Worm (Caenorhabditis elegans): ENCODE measurements around the gene sucl-1.

The sucl-1 gene

ce11 chrX:14783434-14784142 is 29.8 kb downstream of the sucl-1 start (continued):
- TF ChIP-seq ceh-32 (tag; optimal IDR thresholded peaks at IDR 0.05; ENCODE audit: poor library complexity) (no peak), Y5F2A.4 (GFP tag; optimal IDR thresholded peaks at IDR 0.05) (no peak), hif-1 (tag; optimal IDR thresholded peaks at IDR 0.05) (peak in 1 of 2 experiments; percentile 71), ctbp-1 (GFP tag; IDR thresholded peaks at IDR 0.05) (no peak), vab-7 (GFP tag; IDR thresholded peaks at IDR 0.05) (no peak), ama-1 (optimal IDR thresholded peaks at IDR 0.05) (no peak), egl-27 (tag; optimal IDR thresholded peaks at IDR 0.05) (no peak), zip-2 (tag; optimal IDR thresholded peaks at IDR 0.05) (no peak), hlh-30 (tag; optimal IDR thresholded peaks at IDR 0.05; ENCODE audit: insufficient read depth) (peak; percentile 29), tag-97 (GFP tag; IDR thresholded peaks at IDR 0.05) (no peak), R02D3.7 (tag; optimal IDR thresholded peaks at IDR 0.05) (no peak), jun-1 (tag; optimal IDR thresholded peaks at IDR 0.05) (no peak), nhr-102 (tag; optimal IDR thresholded peaks at IDR 0.05) (peak; percentile 80), ztf-11 (tag; optimal IDR thresholded peaks at IDR 0.05) (no peak), daf-19 (GFP tag; conservative IDR thresholded peaks at IDR 0.05) (no peak), madf-9 (GFP tag; conservative IDR thresholded peaks at IDR 0.05) (no peak), hlh-11 (tag; optimal IDR thresholded peaks at IDR 0.05) (peak; percentile 87), daf-12 (tag; optimal IDR thresholded peaks at IDR 0.05) (no peak), fos-1 (tag; optimal IDR thresholded peaks at IDR 0.05) (no peak), pqm-1 (tag; optimal IDR thresholded peaks at IDR 0.05) (peak; percentile 81), unc-130 (GFP tag; optimal IDR thresholded peaks at IDR 0.05) (no peak), nhr-237 (tag; optimal IDR thresholded peaks at IDR 0.05) (no peak), F37D6.2 (tag; optimal IDR thresholded peaks at IDR 0.05) (no peak), madf-5 (GFP tag; IDR thresholded peaks at IDR 0.05) (no peak), spr-3 (GFP tag; optimal IDR thresholded peaks at IDR 0.05) (no peak), tra-1 (GFP tag; IDR thresholded peaks at IDR 0.05) (peak; percentile 93), lim-7 (GFP tag; IDR thresholded peaks at IDR 0.05) (no peak), nhr-10 (tag; optimal IDR thresholded peaks at IDR 0.05) (no peak), dpl-1 (GFP tag; optimal IDR thresholded peaks at IDR 0.05) (no peak), rbr-2 (tag; optimal IDR thresholded peaks at IDR 0.05) (no peak), attf-4 (tag; optimal IDR thresholded peaks at IDR 0.05) (no peak), lir-3 (tag; optimal IDR thresholded peaks at IDR 0.05) (no peak), mep-1 (tag; optimal IDR thresholded peaks at IDR 0.05) (no peak), Y105C5A.15 (GFP tag; IDR thresholded peaks at IDR 0.05) (no peak), zfp-2 (tag; optimal IDR thresholded peaks at IDR 0.05) (no peak), egl-43 (GFP tag; IDR thresholded peaks at IDR 0.05) (no peak), F10B5.3 (tag; optimal IDR thresholded peaks at IDR 0.05) (no peak), gei-8 (GFP tag; optimal IDR thresholded peaks at IDR 0.05) (peak; percentile 39), D1046.2 (GFP tag; IDR thresholded peaks at IDR 0.05) (no peak), dve-1 (tag; optimal IDR thresholded peaks at IDR 0.05; ENCODE audit: insufficient read depth) (peak; percentile 70), daf-8 (GFP tag; IDR thresholded peaks at IDR 0.05) (no peak), lin-1 (GFP tag; IDR thresholded peaks at IDR 0.05) (no peak), snpc-1.2 (GFP tag; IDR thresholded peaks at IDR 0.05) (no peak), ceh-20 (GFP tag; IDR thresholded peaks at IDR 0.05) (peak; percentile 56; the same call in 1 of the 2 replicates), T20F7.1 (GFP tag; optimal IDR thresholded peaks at IDR 0.05) (peak; percentile 30), mdl-1 (tag; optimal IDR thresholded peaks at IDR 0.05) (peak in 1 of 2 experiments; percentile 65), F49E8.2 (tag; optimal IDR thresholded peaks at IDR 0.05; ENCODE audit: borderline replicate concordance) (no peak), F44E2.7 (GFP tag; IDR thresholded peaks at IDR 0.05) (no peak), mxl-2 (GFP tag; conservative IDR thresholded peaks at IDR 0.05) (no peak), php-3 (GFP tag; IDR thresholded peaks at IDR 0.05) (peak; percentile 86), nhr-28 (tag; optimal IDR thresholded peaks at IDR 0.05) (peak; percentile 81)
